Fruit fly (Drosophila melanogaster) whole organism, embryonic: ENCODE data around the gene CG31792.

ENCODE experiments used
- Atf-2 ChIP-seq: fragments of 200-800 bp; sonication (Bioruptor generic); optimal IDR thresholded peaks from 2 replicates; lab custom pipeline; 2016; ENCODE audit warnings: missing biosample characterization, missing genetic modification characterization
- CG10654 ChIP-seq: fragments of 200-800 bp; sonication (Bioruptor generic); optimal IDR thresholded peaks from 2 replicates; lab custom pipeline; 2016; ENCODE audit warnings: missing biosample characterization, missing genetic modification characterization
- CG11247 ChIP-seq: fragments of 200-800 bp; sonication (Bioruptor generic); IDR thresholded peaks from 2 replicates; pipeline ENCODE4 v1.3.6; 2022; ENCODE audit warnings: missing biosample characterization, missing genetic modification characterization
- CG11696 ChIP-seq: fragments of 200-800 bp; sonication (Bioruptor generic); IDR thresholded peaks from 2 replicates; pipeline ENCODE4 v1.3.6; 2022; ENCODE audit warnings: missing biosample characterization, missing genetic modification characterization
- CG11723 ChIP-seq: fragments of 200-800 bp; sonication (Bioruptor generic); optimal IDR thresholded peaks from 2 replicates; lab custom pipeline; 2017; ENCODE audit warnings: missing biosample characterization, mild to moderate bottlenecking, missing genetic modification characterization
- CG12104 ChIP-seq: fragments of 200-800 bp; sonication (Bioruptor generic); optimal IDR thresholded peaks from 3 replicates; lab custom pipeline; 2016; ENCODE audit warnings: missing biosample characterization, missing genetic modification characterization
- CG13123 ChIP-seq: fragments of 200-800 bp; sonication (Bioruptor generic); optimal IDR thresholded peaks from 2 replicates; lab custom pipeline; 2016; ENCODE audit warnings: missing biosample characterization, missing genetic modification characterization
- CG13775 ChIP-seq: fragments of 200-800 bp; sonication (Bioruptor generic); optimal IDR thresholded peaks from 3 replicates; lab custom pipeline; 2017; ENCODE audit warnings: missing biosample characterization, mild to moderate bottlenecking, missing genetic modification characterization
- CG14667 ChIP-seq: fragments of 200-800 bp; sonication (Bioruptor generic); IDR thresholded peaks from 2 replicates; pipeline ENCODE4 v1.3.6; 2022; ENCODE audit warnings: missing biosample characterization, missing genetic modification characterization
- CG15269 ChIP-seq: fragments of 200-800 bp; sonication (Bioruptor generic); optimal IDR thresholded peaks from 2 replicates; lab custom pipeline; 2018; ENCODE audit warnings: missing biosample characterization, mild to moderate bottlenecking, missing genetic modification characterization, moderate library complexity
- CG1647 ChIP-seq: fragments of 200-800 bp; sonication (Bioruptor generic); optimal IDR thresholded peaks from 3 replicates; lab custom pipeline; 2016; ENCODE audit warnings: missing biosample characterization, missing genetic modification characterization
- CG17568 ChIP-seq: fragments of 200-800 bp; sonication (Bioruptor generic); optimal IDR thresholded peaks from 2 replicates; lab custom pipeline; 2018; ENCODE audit warnings: missing biosample characterization, mild to moderate bottlenecking, missing genetic modification characterization, moderate library complexity
- CG1832 ChIP-seq: fragments of 200-800 bp; sonication (Bioruptor generic); optimal IDR thresholded peaks from 2 replicates; lab custom pipeline; 2017; ENCODE audit warnings: missing biosample characterization, mild to moderate bottlenecking, missing genetic modification characterization, inconsistent platforms
- CG2116 ChIP-seq: fragments of 200-800 bp; sonication (Bioruptor generic); optimal IDR thresholded peaks from 3 replicates; lab custom pipeline; 2018; ENCODE audit warnings: missing biosample characterization, mild to moderate bottlenecking, missing genetic modification characterization
- CG2889 ChIP-seq: fragments of 200-800 bp; sonication (Bioruptor generic); IDR thresholded peaks from 3 replicates; pipeline ENCODE4 v1.3.6; 2022; ENCODE audit warnings: missing biosample characterization, missing genetic modification characterization
- CG32532 ChIP-seq: fragments of 200-800 bp; sonication (Bioruptor generic); IDR thresholded peaks from 2 replicates; pipeline ENCODE4 v1.3.6; 2022; ENCODE audit warnings: missing biosample characterization, missing genetic modification characterization
- CG33557 ChIP-seq: fragments of 200-800 bp; sonication (Bioruptor generic); optimal IDR thresholded peaks from 2 replicates; lab custom pipeline; 2019; ENCODE audit warnings: missing biosample characterization, mild to moderate bottlenecking, missing genetic modification characterization, moderate library complexity
- CG4854 ChIP-seq: fragments of 200-800 bp; sonication (Bioruptor generic); optimal IDR thresholded peaks from 2 replicates; lab custom pipeline; 2016; ENCODE audit warnings: missing biosample characterization, missing genetic modification characterization, inconsistent platforms
- CG6689 ChIP-seq: fragments of 200-800 bp; sonication (Bioruptor generic); IDR thresholded peaks from 2 replicates; pipeline ENCODE4 v1.3.6; 2022; ENCODE audit warnings: missing biosample characterization, missing genetic modification characterization
- CG8359 ChIP-seq: fragments of 200-800 bp; sonication (Bioruptor generic); optimal IDR thresholded peaks from 2 replicates; lab custom pipeline; 2017; ENCODE audit warnings: missing biosample characterization, mild to moderate bottlenecking, missing genetic modification characterization, borderline replicate concordance
- CG9727 ChIP-seq: fragments of 200-800 bp; sonication (Bioruptor generic); optimal IDR thresholded peaks from 3 replicates; lab custom pipeline; 2017; ENCODE audit warnings: missing biosample characterization, mild to moderate bottlenecking, missing genetic modification characterization
- CG9932 ChIP-seq: fragments of 200-800 bp; sonication (Bioruptor generic); IDR thresholded peaks from 2 replicates; pipeline ENCODE4 v1.3.6; 2022; ENCODE audit warnings: missing biosample characterization, missing genetic modification characterization
- CoRest ChIP-seq: fragments of 200-800 bp; sonication (Bioruptor generic); optimal IDR thresholded peaks from 3 replicates; lab custom pipeline; 2018; ENCODE audit warnings: missing biosample characterization, mild to moderate bottlenecking, missing genetic modification characterization, moderate library complexity
- D ChIP-seq, 2 experiments: fragments of 200-800 bp in 1 of 2; fragments of >200 bp in 1 of 2; sonication (Bioruptor generic) in 1 of 2; optimal IDR thresholded peaks; 2 replicates in 1 of 2; 3 replicates in 1 of 2; lab custom pipeline; 2017; ENCODE audit warnings: mild to moderate bottlenecking in 1 of 2, missing biosample characterization in 1 of 2, missing genetic modification characterization in 1 of 2, missing genetic modification reagents in 1 of 2
- E2f1 ChIP-seq: fragments of 200-800 bp; sonication (Bioruptor generic); IDR thresholded peaks from 2 replicates; pipeline ENCODE4 v1.3.6; 2022; ENCODE audit warnings: missing biosample characterization, missing genetic modification characterization
- HmgZ ChIP-seq: fragments of 200-800 bp; sonication (Bioruptor generic); optimal IDR thresholded peaks from 2 replicates; lab custom pipeline; 2018; ENCODE audit warnings: missing biosample characterization, mild to moderate bottlenecking, missing genetic modification characterization
- Lim3 ChIP-seq: fragments of 200-800 bp; sonication (Bioruptor generic); IDR thresholded peaks from 2 replicates; pipeline ENCODE4 v1.3.6; 2022; ENCODE audit warnings: missing biosample characterization, missing genetic modification characterization
- Mes4 ChIP-seq: fragments of 200-800 bp; sonication (Bioruptor generic); optimal IDR thresholded peaks from 2 replicates; lab custom pipeline; 2016; ENCODE audit warnings: missing biosample characterization, missing genetic modification characterization
- Myb ChIP-seq: fragments of 200-800 bp; sonication (Bioruptor generic); optimal IDR thresholded peaks from 2 replicates; lab custom pipeline; 2016; ENCODE audit warnings: missing biosample characterization, missing genetic modification characterization
- Nf-YA ChIP-seq: fragments of 200-800 bp; sonication (Bioruptor generic); IDR thresholded peaks from 2 replicates; pipeline ENCODE4 v1.3.6; 2022; ENCODE audit warnings: missing biosample characterization, missing genetic modification characterization
- Rfx ChIP-seq: fragments of 200-800 bp; sonication (Bioruptor generic); IDR thresholded peaks from 2 replicates; pipeline ENCODE4 v1.3.6; 2022; ENCODE audit warnings: missing biosample characterization, missing genetic modification characterization
- Sin3A ChIP-seq: fragments of >200 bp; optimal IDR thresholded peaks from 2 replicates; lab custom pipeline; 2018
- Six4 ChIP-seq: fragments of 200-800 bp; sonication (Bioruptor generic); optimal IDR thresholded peaks from 2 replicates; lab custom pipeline; 2016; ENCODE audit warnings: missing biosample characterization, missing genetic modification characterization
- Usf ChIP-seq: fragments of 200-800 bp; sonication (Bioruptor generic); optimal IDR thresholded peaks from 2 replicates; lab custom pipeline; 2017; ENCODE audit warnings: missing genotype, missing biosample characterization, missing genetic modification characterization
- abd-A ChIP-seq: fragments of 200-800 bp; sonication (Bioruptor generic); optimal IDR thresholded peaks from 3 replicates; lab custom pipeline; 2019; ENCODE audit warnings: missing biosample characterization, mild to moderate bottlenecking, missing genetic modification characterization, moderate library complexity
- ato ChIP-seq: fragments of 200-800 bp; sonication (Bioruptor generic); IDR thresholded peaks from 2 replicates; pipeline ENCODE4 v1.3.6; 2022; ENCODE audit warnings: missing biosample characterization, missing genetic modification characterization; ENCODE audit not compliant: partially characterized antibody
- chinmo ChIP-seq: fragments of 200-800 bp; sonication (Bioruptor generic); IDR thresholded peaks from 4 replicates; pipeline ENCODE4 v1.3.6; 2022; ENCODE audit warnings: missing biosample characterization, missing genetic modification characterization; ENCODE audit not compliant: partially characterized antibody
- gcm ChIP-seq: fragments of 200-800 bp; sonication (Bioruptor generic); optimal IDR thresholded peaks from 2 replicates; lab custom pipeline; 2019; ENCODE audit warnings: missing biosample characterization, mild to moderate bottlenecking, missing genetic modification characterization, moderate library complexity
- hb ChIP-seq: fragments of 200-800 bp; sonication (Bioruptor generic); IDR thresholded peaks from 3 replicates; pipeline ENCODE4 v1.3.6; 2022; ENCODE audit warnings: missing biosample characterization, missing genetic modification characterization; ENCODE audit not compliant: partially characterized antibody
- hth ChIP-seq: fragments of >200 bp; optimal IDR thresholded peaks from 2 replicates; lab custom pipeline; 2017; ENCODE audit warnings: inconsistent platforms
- jigr1 ChIP-seq: fragments of 200-800 bp; sonication (Bioruptor generic); IDR thresholded peaks from 3 replicates; pipeline ENCODE4 v1.3.6; 2022; ENCODE audit warnings: missing biosample characterization, missing genetic modification characterization
- kay ChIP-seq: fragments of 200-800 bp; sonication (Bioruptor generic); optimal IDR thresholded peaks from 2 replicates; lab custom pipeline; 2016; ENCODE audit warnings: missing biosample characterization, missing genetic modification characterization
- knrl ChIP-seq: fragments of 200-800 bp; sonication (Bioruptor generic); IDR thresholded peaks from 3 replicates; pipeline ENCODE4 v1.3.6; 2022; ENCODE audit warnings: missing biosample characterization, missing genetic modification characterization; ENCODE audit not compliant: partially characterized antibody
- nmo ChIP-seq: fragments of 200-800 bp; sonication (Bioruptor generic); optimal IDR thresholded peaks from 2 replicates; lab custom pipeline; 2018; ENCODE audit warnings: missing biosample characterization, mild to moderate bottlenecking, missing genetic modification characterization, moderate library complexity
- sima ChIP-seq: fragments of 200-800 bp; sonication (Bioruptor generic); optimal IDR thresholded peaks from 2 replicates; lab custom pipeline; 2016; ENCODE audit warnings: missing biosample characterization, missing genetic modification characterization
- sna ChIP-seq: fragments of 200-800 bp; sonication (Bioruptor generic); IDR thresholded peaks from 2 replicates; pipeline ENCODE4 v1.3.6; 2022; ENCODE audit warnings: missing biosample characterization, missing genetic modification characterization; ENCODE audit not compliant: partially characterized antibody
- stc ChIP-seq: fragments of 200-800 bp; sonication (Bioruptor generic); IDR thresholded peaks from 2 replicates; pipeline ENCODE4 v1.3.6; 2022; ENCODE audit warnings: missing biosample characterization, missing genetic modification characterization
- tap ChIP-seq: fragments of 200-800 bp; optimal IDR thresholded peaks from 3 replicates; lab custom pipeline; 2019; ENCODE audit warnings: missing biosample characterization, mild to moderate bottlenecking, missing genetic modification characterization, moderate library complexity
- tll ChIP-seq, 2 experiments: fragments of 200-800 bp in 1 of 2; fragments of >200 bp in 1 of 2; sonication (Bioruptor generic) in 1 of 2; optimal IDR thresholded peaks; 2 replicates each; lab custom pipeline; 2017 to 2019; ENCODE audit warnings: missing biosample characterization in 2 of 2, missing genetic modification characterization in 2 of 2, mild to moderate bottlenecking in 1 of 2, moderate library complexity in 1 of 2
- tx ChIP-seq: fragments of 200-800 bp; sonication (Bioruptor generic); optimal IDR thresholded peaks from 2 replicates; lab custom pipeline; 2016; ENCODE audit warnings: missing biosample characterization, missing genetic modification characterization
- unc-4 ChIP-seq: fragments of 200-800 bp; sonication (Bioruptor generic); IDR thresholded peaks from 2 replicates; pipeline ENCODE4 v1.3.6; 2022; ENCODE audit warnings: missing biosample characterization, missing genetic modification characterization; ENCODE audit not compliant: partially characterized antibody

The CG31792 gene

dm6 chr2L:19033288-19033687, 36.0 kb downstream of the CG31792 start, which contains the start of gene hook (continued):
- TF ChIP-seq Six4 (GFP tag; lab: Kevin White, UChicago): no peak
- TF ChIP-seq ato: 0 out of 2 replicates have a peak, but pooled peaks have one; percentile 24
- no peak for TF ChIP-seq Lim3 (GFP tag; lab: Robert Waterston, UW)
- no peak for TF ChIP-seq stc (GFP tag; lab: Robert Waterston, UW)
- no peak for TF ChIP-seq CG13775 (GFP tag; lab: Kevin White, UChicago)
- no peak for TF ChIP-seq CG2889 (GFP tag; lab: Robert Waterston, UW)
- TF ChIP-seq CoRest: no peak
- TF ChIP-seq abd-A: no peak
- TF ChIP-seq unc-4 (GFP tag; lab: Robert Waterston, UW): peak; percentile 72
- TF ChIP-seq CG9932: no peak
- no peak for TF ChIP-seq tll (GFP tag; optimal IDR thresholded peaks at IDR 0.05; lab: Kevin White, UChicago)
- TF ChIP-seq tap (tag; lab: Kevin White, UChicago): no peak
- TF ChIP-seq tx (GFP tag; lab: Kevin White, UChicago): no peak
- TF ChIP-seq CG32532 (GFP tag; lab: Robert Waterston, UW): no peak
- TF ChIP-seq CG8359 (GFP tag; lab: Kevin White, UChicago): no peak
- TF ChIP-seq sna (GFP tag; lab: Robert Waterston, UW): peak; percentile 82
- peak; percentile 67; the same call in 2 of the 3 replicates for TF ChIP-seq hb (GFP tag; lab: Robert Waterston, UW)
- no peak for TF ChIP-seq HmgZ (tag; lab: Kevin White, UChicago)
- TF ChIP-seq sima (GFP tag; lab: Kevin White, UChicago): no peak
- TF ChIP-seq nmo (GFP tag; lab: Kevin White, UChicago): peak; percentile 8
- TF ChIP-seq CG17568 (GFP tag; lab: Kevin White, UChicago): no peak
- no peak for TF ChIP-seq CG15269 (tag; lab: Kevin White, UChicago)
- TF ChIP-seq jigr1 (GFP tag; lab: Robert Waterston, UW): no peak
- TF ChIP-seq CG11723 (GFP tag; lab: Kevin White, UChicago): no peak
- no peak for TF ChIP-seq Nf-YA (GFP tag; lab: Robert Waterston, UW)
- TF ChIP-seq kay (GFP tag; lab: Kevin White, UChicago): no peak
- TF ChIP-seq Sin3A (lab: Kevin White, UChicago): no peak
- TF ChIP-seq Atf-2: no peak
- TF ChIP-seq CG11696 (GFP tag; lab: Robert Waterston, UW): no peak
- no peak for TF ChIP-seq Myb
- TF ChIP-seq CG4854: no peak
- TF ChIP-seq hth (lab: Kevin White, UChicago): no peak
- no peak for TF ChIP-seq CG11247 (GFP tag; lab: Robert Waterston, UW)
- TF ChIP-seq CG12104 (GFP tag; lab: Kevin White, UChicago): no peak
- no peak for TF ChIP-seq Mes4
- TF ChIP-seq gcm (GFP tag; lab: Kevin White, UChicago): no peak
- no peak for TF ChIP-seq CG10654 (GFP tag; lab: Kevin White, UChicago)
- TF ChIP-seq D (optimal IDR thresholded peaks at IDR 0.05; lab: Kevin White, UChicago): no peak
- no peak for TF ChIP-seq D (GFP tag; optimal IDR thresholded peaks at IDR 0.05; lab: Kevin White, UChicago)
- TF ChIP-seq Usf (GFP tag; lab: Kevin White, UChicago): no peak
- TF ChIP-seq CG14667 (GFP tag; lab: Robert Waterston, UW): no peak
- TF ChIP-seq CG13123 (GFP tag; lab: Kevin White, UChicago): no peak
- no peak for TF ChIP-seq E2f1 (GFP tag; lab: Robert Waterston, UW)
- TF ChIP-seq chinmo (GFP tag; lab: Robert Waterston, UW): peak; percentile 81; the same call in 2 of the 4 replicates
- TF ChIP-seq CG33557 (GFP tag; lab: Kevin White, UChicago): no peak
- 0 out of 2 replicates have a peak, but pooled peaks have one; percentile 14 for TF ChIP-seq Rfx (GFP tag; lab: Robert Waterston, UW)
- TF ChIP-seq CG9727 (GFP tag; lab: Kevin White, UChicago): no peak
- no peak for TF ChIP-seq CG6689 (GFP tag; lab: Robert Waterston, UW)
- no peak for TF ChIP-seq CG1832 (GFP tag; lab: Kevin White, UChicago)
- TF ChIP-seq CG1647 (GFP tag; lab: Kevin White, UChicago): no peak
- peak; percentile 60 for TF ChIP-seq CG2116 (GFP tag; lab: Kevin White, UChicago)
- peak; percentile 84 for TF ChIP-seq knrl (GFP tag; lab: Robert Waterston, UW)
